Worm (Caenorhabditis elegans) whole organism, L4/young adult: ENCODE results near the gene C24H10.3.

Experiments used
- W03F9.2 ChIP-seq: fragments of 150-350 bp; optimal IDR thresholded peaks from 2 replicates; lab custom pipeline; 2014; ENCODE audit warnings: missing biosample characterization, missing genetic modification characterization
- dao-5 ChIP-seq: sonication (generic microtip); optimal IDR thresholded peaks from 2 replicates; lab custom pipeline; 2016; ENCODE audit warnings: missing genotype, missing genetic modification characterization, moderate library complexity, missing compliant biosample characterization
- him-1 ChIP-seq: sonication (generic microtip); optimal IDR thresholded peaks from 2 replicates; lab custom pipeline; 2016; ENCODE audit warnings: missing genotype, missing genetic modification reagents, missing genetic modification characterization, missing compliant biosample characterization

Gene C24H10.3

DNA sequence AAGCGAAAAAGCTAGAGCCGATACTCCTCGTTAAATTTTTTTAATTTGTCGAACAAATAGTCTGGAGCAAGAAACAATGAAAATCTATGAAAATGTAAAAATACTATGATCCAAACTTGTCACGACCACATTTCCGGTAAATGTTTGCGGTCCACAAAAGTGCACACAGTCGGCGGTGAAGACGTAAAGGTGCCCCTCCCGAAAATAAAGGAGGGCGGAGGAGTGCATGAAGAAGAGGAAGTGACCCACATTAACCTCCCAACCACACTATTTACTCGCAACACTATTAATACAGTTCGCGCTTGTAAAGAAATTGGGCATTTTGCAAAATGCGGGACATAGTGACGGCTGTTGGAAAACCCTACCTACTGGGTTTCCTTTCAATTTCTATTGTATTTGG, 20.8 kb upstream of the C24H10.3 start:
- TF ChIP-seq dao-5 (tag; lab: Kevin White, UChicago) (no peak), W03F9.2 (no peak), him-1 (tag; lab: Kevin White, UChicago) (no peak)

- TF ChIP-seq him-1 (tag; lab: Kevin White, UChicago) (no peak), dao-5 (tag; lab: Kevin White, UChicago) (no peak), W03F9.2 (no peak)
Measured at ce11 chrX:5043887-5044286, 17.0 kb upstream of the C24H10.3 start, which contains the start of gene Y64H9A.2. TSS of gene Y64H9A.2 (plus strand) at chrX:5043976.

ce11 chrX:5059163-5059562, 1.7 kb upstream of the C24H10.3 start, which contains the start of gene C24H10.4:
TSS of gene C24H10.4 (minus strand) at chrX:5059263.
- TF ChIP-seq dao-5 (tag; lab: Kevin White, UChicago), result no peak
- no peak for TF ChIP-seq W03F9.2
- no peak for TF ChIP-seq him-1 (tag; lab: Kevin White, UChicago)

- TF ChIP-seq him-1 (tag; lab: Kevin White, UChicago) (no peak), dao-5 (tag; lab: Kevin White, UChicago) (no peak), W03F9.2 (no peak)
Measured at ce11 chrX:5061763-5062162, 907 bp downstream of the C24H10.3 start.

ce11 chrX:5063750-5064652, 3.1 kb downstream of the C24H10.3 start, which contains the start of gene C24H10.2:
TSS of gene C24H10.2 (plus strand) at chrX:5064602.
- TF ChIP-seq dao-5 (tag; lab: Kevin White, UChicago) (no peak), him-1 (tag; lab: Kevin White, UChicago) (peak; percentile 3)

- TF ChIP-seq him-1 (tag; lab: Kevin White, UChicago) (no peak), W03F9.2 (no peak), dao-5 (tag; lab: Kevin White, UChicago) (no peak)
Measured at ce11 chrX:5066570-5066969, 5.7 kb downstream of the C24H10.3 start.

DNA sequence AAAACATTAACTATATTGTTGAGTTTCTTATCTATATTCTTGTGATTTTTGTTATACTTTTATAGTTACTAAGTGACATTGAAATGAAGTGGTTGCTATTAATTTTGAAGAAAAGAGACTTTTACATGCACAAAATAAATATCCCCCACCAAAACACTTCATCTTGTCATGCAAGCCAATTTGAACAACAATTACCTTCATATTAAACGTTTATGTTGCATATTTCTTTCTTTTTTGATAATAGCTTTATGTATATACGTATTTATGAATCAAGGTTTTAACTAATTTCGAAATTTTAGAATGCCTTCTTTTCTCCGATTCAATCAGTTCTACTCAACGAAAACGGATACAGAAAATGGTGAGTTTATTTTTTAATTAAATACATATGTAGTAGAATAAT, 6.9 kb downstream of the C24H10.3 start, which contains the start of gene clc-7:
TSS of gene clc-7 (plus strand) at position 301 of the 400 bp plus-strand sequence.
- TF ChIP-seq dao-5 (tag; lab: Kevin White, UChicago) (no peak), him-1 (tag; lab: Kevin White, UChicago) (no peak), W03F9.2 (no peak)

- no peak for TF ChIP-seq him-1 (tag; lab: Kevin White, UChicago)
Measured at ce11 chrX:5071025-5071424, 10.2 kb downstream of the C24H10.3 start.

DNA sequence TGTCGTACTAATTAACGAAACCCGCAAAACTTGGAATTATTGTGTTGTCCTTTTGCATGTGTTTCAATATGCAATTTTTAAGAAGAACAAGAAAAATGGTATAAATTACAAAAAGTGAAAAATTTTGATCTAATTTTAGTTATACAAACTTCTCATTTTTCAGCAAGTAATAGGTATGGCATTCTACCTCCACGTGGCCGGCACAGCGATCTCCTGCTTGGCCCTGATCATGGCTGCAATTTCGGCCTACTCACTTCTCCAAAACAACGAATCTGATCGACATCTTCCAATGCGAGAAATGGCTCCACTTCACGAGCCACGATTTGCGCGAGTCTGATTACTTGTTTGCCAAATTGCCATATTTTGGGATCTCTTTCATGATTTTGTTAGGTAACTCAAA, 13.0 kb downstream of the C24H10.3 start:
- TF ChIP-seq dao-5 (tag; lab: Kevin White, UChicago) (no peak), him-1 (tag; lab: Kevin White, UChicago) (no peak), W03F9.2 (no peak)

ce11 chrX:5075538-5075937, 14.7 kb downstream of the C24H10.3 start:
- no peak for TF ChIP-seq W03F9.2
- no peak for TF ChIP-seq dao-5 (tag; lab: Kevin White, UChicago)
- TF ChIP-seq him-1 (tag; lab: Kevin White, UChicago), result no peak

ce11 chrX:5077696-5078343, 17.0 kb downstream of the C24H10.3 start, which contains the start of gene cal-5:
TSS of gene cal-5 (minus strand) at chrX:5077961.
- no peak for TF ChIP-seq him-1 (tag; lab: Kevin White, UChicago)
- TF ChIP-seq dao-5 (tag; lab: Kevin White, UChicago), result no peak
- no peak for TF ChIP-seq W03F9.2

- TF ChIP-seq dao-5 (tag; lab: Kevin White, UChicago) (no peak), W03F9.2 (no peak), him-1 (tag; lab: Kevin White, UChicago) (no peak)
Measured at ce11 chrX:5079297-5079696, 18.4 kb downstream of the C24H10.3 start.

ce11 chrX:5084080-5084479, 23.2 kb downstream of the C24H10.3 start:
- TF ChIP-seq W03F9.2, result no peak
- no peak for TF ChIP-seq him-1 (tag; lab: Kevin White, UChicago)
- no peak for TF ChIP-seq dao-5 (tag; lab: Kevin White, UChicago)

- TF ChIP-seq W03F9.2 (no peak), him-1 (tag; lab: Kevin White, UChicago) (no peak), dao-5 (tag; lab: Kevin White, UChicago) (no peak)
Measured at ce11 chrX:5084495-5084894, 23.6 kb downstream of the C24H10.3 start, which contains the start of gene ets-5. TSS of gene ets-5 (minus strand) at chrX:5084526.
